Fruit fly (Drosophila melanogaster) whole organism, embryonic: ENCODE results near the gene CG4577.

Experiments
- Atf6 ChIP-seq: fragments of 200-800 bp; sonication (Bioruptor generic); IDR thresholded peaks from 2 replicates; pipeline ENCODE4 v1.3.6; 2022; ENCODE audit warnings: missing biosample characterization, missing genetic modification characterization
- Blimp-1 ChIP-seq: fragments of 200-800 bp; sonication (Bioruptor generic); optimal IDR thresholded peaks from 3 replicates; lab custom pipeline; 2018; ENCODE audit warnings: missing biosample characterization, missing genetic modification characterization, mild to moderate bottlenecking, moderate library complexity, missing genetic modification reagents
- CG14050 ChIP-seq: fragments of 200-800 bp; sonication (Bioruptor generic); IDR thresholded peaks from 3 replicates; pipeline ENCODE4 v1.3.6; 2022; ENCODE audit warnings: missing biosample characterization, missing genetic modification characterization
- CG14667 ChIP-seq: fragments of 200-800 bp; sonication (Bioruptor generic); IDR thresholded peaks from 2 replicates; pipeline ENCODE4 v1.3.6; 2022; ENCODE audit warnings: missing biosample characterization, missing genetic modification characterization
- CG17612 ChIP-seq: fragments of 200-800 bp; sonication (Bioruptor generic); IDR thresholded peaks from 2 replicates; pipeline ENCODE4 v1.3.6; 2022; ENCODE audit warnings: missing biosample characterization, missing genetic modification characterization
- CG17802 ChIP-seq: fragments of 200-800 bp; sonication (Bioruptor generic); optimal IDR thresholded peaks from 2 replicates; lab custom pipeline; 2018; ENCODE audit warnings: missing biosample characterization, mild to moderate bottlenecking, missing genetic modification characterization, moderate library complexity
- CG18599 ChIP-seq: fragments of 200-800 bp; sonication (Bioruptor generic); optimal IDR thresholded peaks from 3 replicates; lab custom pipeline; 2017; ENCODE audit warnings: missing biosample characterization, missing genetic modification characterization, mild to moderate bottlenecking, moderate library complexity, missing genetic modification reagents
- CG2116 ChIP-seq: fragments of 200-800 bp; sonication (Bioruptor generic); optimal IDR thresholded peaks from 3 replicates; lab custom pipeline; 2018; ENCODE audit warnings: missing biosample characterization, mild to moderate bottlenecking, missing genetic modification characterization
- CG2199 ChIP-seq: fragments of 200-800 bp; sonication (Bioruptor generic); IDR thresholded peaks from 3 replicates; pipeline ENCODE4 v1.3.6; 2022; ENCODE audit warnings: missing biosample characterization, missing genetic modification characterization
- CG2678 ChIP-seq: fragments of 200-800 bp; sonication (Bioruptor generic); optimal IDR thresholded peaks from 3 replicates; lab custom pipeline; 2019; ENCODE audit warnings: missing biosample characterization, mild to moderate bottlenecking, missing genetic modification characterization, moderate library complexity
- CG30020 ChIP-seq: fragments of 200-800 bp; optimal IDR thresholded peaks from 2 replicates; lab custom pipeline; 2019; ENCODE audit warnings: missing biosample characterization, mild to moderate bottlenecking, missing genetic modification characterization, moderate library complexity
- CG3065 ChIP-seq: fragments of 200-800 bp; sonication (Bioruptor generic); optimal IDR thresholded peaks from 2 replicates; lab custom pipeline; 2016; ENCODE audit warnings: missing biosample characterization, missing genetic modification characterization
- CG32532 ChIP-seq: fragments of 200-800 bp; sonication (Bioruptor generic); IDR thresholded peaks from 2 replicates; pipeline ENCODE4 v1.3.6; 2022; ENCODE audit warnings: missing biosample characterization, missing genetic modification characterization
- CG4424 ChIP-seq: fragments of 200-800 bp; sonication (Bioruptor generic); optimal IDR thresholded peaks from 3 replicates; lab custom pipeline; 2016; ENCODE audit warnings: missing biosample characterization, missing genetic modification characterization
- CG6654 ChIP-seq: fragments of 200-800 bp; sonication (Bioruptor generic); optimal IDR thresholded peaks from 2 replicates; lab custom pipeline; 2017; ENCODE audit warnings: missing biosample characterization, mild to moderate bottlenecking, missing genetic modification characterization
- CG6683 ChIP-seq: fragments of 200-800 bp; sonication (Bioruptor generic); optimal IDR thresholded peaks from 2 replicates; lab custom pipeline; 2017; ENCODE audit warnings: missing biosample characterization, mild to moderate bottlenecking, missing genetic modification characterization, missing genetic modification reagents
- CG7745 ChIP-seq: fragments of 200-800 bp; sonication (Bioruptor generic); optimal IDR thresholded peaks from 2 replicates; lab custom pipeline; 2018; ENCODE audit warnings: missing biosample characterization, mild to moderate bottlenecking, missing genetic modification characterization, moderate library complexity
- CG9932 ChIP-seq: fragments of 200-800 bp; sonication (Bioruptor generic); IDR thresholded peaks from 2 replicates; pipeline ENCODE4 v1.3.6; 2022; ENCODE audit warnings: missing biosample characterization, missing genetic modification characterization
- CTCF ChIP-seq: fragments of 200-800 bp; sonication (Bioruptor generic); optimal IDR thresholded peaks from 2 replicates; lab custom pipeline; 2017; ENCODE audit warnings: missing biosample characterization, mild to moderate bottlenecking, missing genetic modification characterization, moderate library complexity
- Dref ChIP-seq: fragments of 200-800 bp; sonication (Bioruptor generic); IDR thresholded peaks from 2 replicates; pipeline ENCODE4 v1.3.6; 2022; ENCODE audit warnings: missing biosample characterization, missing genetic modification characterization
- Gug ChIP-seq: fragments of 200-800 bp; sonication (Bioruptor generic); IDR thresholded peaks from 4 replicates; pipeline ENCODE4 v1.3.6; 2022; ENCODE audit warnings: missing biosample characterization, missing genetic modification characterization
- Hand ChIP-seq: fragments of 200-800 bp; sonication (Bioruptor generic); optimal IDR thresholded peaks from 2 replicates; lab custom pipeline; 2017; ENCODE audit warnings: mild to moderate bottlenecking, missing biosample characterization, missing genetic modification reagents, missing genetic modification characterization
- HmgZ ChIP-seq: fragments of 200-800 bp; sonication (Bioruptor generic); optimal IDR thresholded peaks from 2 replicates; lab custom pipeline; 2018; ENCODE audit warnings: missing biosample characterization, mild to moderate bottlenecking, missing genetic modification characterization
- Hr78 ChIP-seq, 2 experiments: fragments of 200-800 bp in 1 of 2; fragments of >200 bp in 1 of 2; sonication (Bioruptor generic) in 1 of 2; optimal IDR thresholded peaks; 2 replicates each; lab custom pipeline; 2017 to 2019; ENCODE audit warnings: missing biosample characterization in 2 of 2, missing genetic modification characterization in 2 of 2, mild to moderate bottlenecking in 1 of 2, moderate library complexity in 1 of 2
- MBD-R2 ChIP-seq: fragments of 200-800 bp; sonication (Bioruptor generic); IDR thresholded peaks from 2 replicates; pipeline ENCODE4 v1.3.6; 2022; ENCODE audit warnings: missing biosample characterization, missing genetic modification characterization
- NfI ChIP-seq: fragments of 200-800 bp; sonication (Bioruptor generic); optimal IDR thresholded peaks from 3 replicates; lab custom pipeline; 2018; ENCODE audit warnings: missing biosample characterization, mild to moderate bottlenecking, missing genetic modification characterization, moderate library complexity
- Side ChIP-seq: fragments of 200-800 bp; sonication (Bioruptor generic); optimal IDR thresholded peaks from 2 replicates; lab custom pipeline; 2016; ENCODE audit warnings: missing biosample characterization, missing genetic modification characterization
- Taf1 ChIP-seq: fragments of 200-800 bp; sonication (Bioruptor generic); IDR thresholded peaks from 2 replicates; pipeline ENCODE4 v1.3.6; 2022; ENCODE audit warnings: missing biosample characterization, missing genetic modification characterization
- Tbp ChIP-seq: fragments of >200 bp; optimal IDR thresholded peaks from 2 replicates; lab custom pipeline; 2018; ENCODE audit warnings: missing biosample characterization, missing genetic modification characterization
- br ChIP-seq: fragments of >200 bp; optimal IDR thresholded peaks from 2 replicates; lab custom pipeline; 2017
- chif ChIP-seq, 2 experiments: fragments of 200-800 bp; sonication (Bioruptor generic); optimal IDR thresholded peaks; 3 replicates each; lab custom pipeline; 2016; ENCODE audit warnings: missing biosample characterization in 2 of 2, missing genetic modification characterization in 2 of 2
- corto ChIP-seq: fragments of 200-800 bp; sonication (Bioruptor generic); optimal IDR thresholded peaks from 2 replicates; lab custom pipeline; 2016; ENCODE audit warnings: missing biosample characterization, mild to moderate bottlenecking, missing genetic modification characterization, moderate library complexity
- crc ChIP-seq: fragments of 200-800 bp; sonication (Bioruptor generic); optimal IDR thresholded peaks from 2 replicates; lab custom pipeline; 2016; ENCODE audit warnings: missing biosample characterization, missing genetic modification characterization
- cwo ChIP-seq: fragments of 200-800 bp; sonication (Bioruptor generic); optimal IDR thresholded peaks from 3 replicates; lab custom pipeline; 2017; ENCODE audit warnings: missing biosample characterization, missing genetic modification characterization, mild to moderate bottlenecking, moderate library complexity, missing genetic modification reagents
- dm ChIP-seq: fragments of 200-800 bp; sonication (Bioruptor generic); optimal IDR thresholded peaks from 3 replicates; lab custom pipeline; 2016; ENCODE audit warnings: missing biosample characterization, missing genetic modification characterization
- exex ChIP-seq: fragments of 200-800 bp; sonication (Bioruptor generic); optimal IDR thresholded peaks from 4 replicates; lab custom pipeline; 2018; ENCODE audit warnings: missing biosample characterization, mild to moderate bottlenecking, missing genetic modification characterization, moderate library complexity
- gce ChIP-seq: fragments of 200-800 bp; sonication (Bioruptor generic); IDR thresholded peaks from 3 replicates; pipeline ENCODE4 v1.3.6; 2022; ENCODE audit warnings: missing biosample characterization, missing genetic modification characterization
- gsb ChIP-seq: fragments of 200-800 bp; sonication (Bioruptor generic); IDR thresholded peaks from 2 replicates; pipeline ENCODE4 v1.3.6; 2022; ENCODE audit warnings: missing biosample characterization, missing genetic modification characterization
- inv ChIP-seq: fragments of 200-800 bp; sonication (Bioruptor generic); IDR thresholded peaks from 2 replicates; pipeline ENCODE4 v1.3.6; 2022; ENCODE audit warnings: missing biosample characterization, missing genetic modification characterization; ENCODE audit not compliant: partially characterized antibody
- knrl ChIP-seq: fragments of 200-800 bp; sonication (Bioruptor generic); IDR thresholded peaks from 3 replicates; pipeline ENCODE4 v1.3.6; 2022; ENCODE audit warnings: missing biosample characterization, missing genetic modification characterization; ENCODE audit not compliant: partially characterized antibody
- lov ChIP-seq, 2 experiments: fragments of 200-800 bp in 1 of 2; fragments of >200 bp in 1 of 2; sonication (Bioruptor generic) in 1 of 2; IDR thresholded peaks in 1 of 2; optimal IDR thresholded peaks in 1 of 2; 2 replicates in 1 of 2; 3 replicates in 1 of 2; pipeline versions ENCODE4 v1.3.6 to Lab custom; 2017 to 2022; ENCODE audit warnings: missing biosample characterization in 1 of 2, missing genetic modification characterization in 1 of 2
- mirr ChIP-seq: fragments of 200-800 bp; sonication (Bioruptor generic); optimal IDR thresholded peaks from 3 replicates; lab custom pipeline; 2018; ENCODE audit warnings: missing biosample characterization, mild to moderate bottlenecking, missing genetic modification characterization
- pan ChIP-seq, 4 experiments: fragments of >200 bp in 3 of 4; fragments of 200-800 bp in 1 of 4; sonication (Bioruptor generic) in 1 of 4; optimal IDR thresholded peaks in 3 of 4; IDR thresholded peaks in 1 of 4; 2 replicates each; pipeline versions ENCODE4 v1.3.6 to Lab custom; 2017 to 2022; ENCODE audit warnings: missing biosample characterization in 2 of 4, missing genetic modification characterization in 2 of 4, mixed read lengths in 1 of 4
- pfk ChIP-seq: fragments of 200-800 bp; sonication (Bioruptor generic); optimal IDR thresholded peaks from 2 replicates; lab custom pipeline; 2018; ENCODE audit warnings: missing biosample characterization, mild to moderate bottlenecking, missing genetic modification characterization, moderate library complexity
- pros ChIP-seq: fragments of 200-800 bp; sonication (Bioruptor generic); optimal IDR thresholded peaks from 3 replicates; lab custom pipeline; 2019; ENCODE audit warnings: missing biosample characterization, mild to moderate bottlenecking, missing genetic modification characterization, moderate library complexity
- row ChIP-seq: fragments of 200-800 bp; sonication (Bioruptor generic); IDR thresholded peaks from 3 replicates; pipeline ENCODE4 v1.3.6; 2022; ENCODE audit warnings: missing biosample characterization, missing genetic modification characterization
- sens ChIP-seq: fragments of 200-800 bp; sonication (Bioruptor generic); peaks from one replicate; lab custom pipeline; 2016; ENCODE audit warnings: missing biosample characterization, missing genetic modification characterization
- slp2 ChIP-seq: fragments of 200-800 bp; sonication (Bioruptor generic); optimal IDR thresholded peaks from 2 replicates; lab custom pipeline; 2016; ENCODE audit warnings: missing biosample characterization, missing genetic modification characterization
- tx ChIP-seq: fragments of 200-800 bp; sonication (Bioruptor generic); optimal IDR thresholded peaks from 2 replicates; lab custom pipeline; 2016; ENCODE audit warnings: missing biosample characterization, missing genetic modification characterization
- zen ChIP-seq: fragments of 200-800 bp; sonication (Bioruptor generic); optimal IDR thresholded peaks from 3 replicates; lab custom pipeline; 2018; ENCODE audit warnings: missing biosample characterization, mild to moderate bottlenecking, missing genetic modification characterization, moderate library complexity

Gene CG4577

DNA sequence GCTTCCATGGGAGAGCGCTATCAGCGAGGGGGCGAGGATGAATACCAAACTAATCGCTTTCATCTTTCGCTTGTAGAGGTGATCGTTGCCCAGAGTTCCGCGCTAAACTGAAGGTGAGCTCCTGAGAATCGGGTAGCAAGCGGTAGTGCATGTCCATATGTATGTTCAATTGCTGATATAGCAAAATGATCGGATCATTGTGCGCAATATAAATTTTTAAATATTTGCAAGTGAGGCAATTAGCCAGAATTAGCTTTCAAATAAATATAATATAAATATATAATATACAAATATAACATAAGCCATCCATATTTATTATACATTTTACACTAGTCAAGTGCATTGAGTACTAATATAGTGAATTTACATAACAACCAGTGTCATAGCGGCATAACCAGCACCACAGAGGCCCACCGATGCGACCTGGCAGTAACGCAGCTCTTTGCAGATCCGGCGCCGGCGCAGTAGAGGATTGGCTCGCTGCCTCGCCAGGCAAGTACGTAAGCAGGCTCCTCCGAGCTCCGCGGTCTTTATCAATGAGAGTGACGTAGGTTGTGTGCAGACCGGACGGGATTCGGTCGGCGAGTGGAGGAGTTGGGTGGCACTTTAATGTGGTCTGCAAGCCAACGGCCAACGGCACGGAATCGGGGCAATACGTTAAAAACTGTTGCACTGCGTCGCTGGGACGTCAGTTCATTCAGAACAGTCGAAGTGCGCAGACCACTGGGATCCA lies at the start of gene CG4577, which contains the start of gene Iris (continued):
- TF ChIP-seq Taf1 (GFP tag; lab: Robert Waterston, UW) (no peak), pros (GFP tag; lab: Kevin White, UChicago) (no peak), Hand (GFP tag; lab: Kevin White, UChicago) (no peak), inv (no peak), CG14667 (no peak), HmgZ (tag; lab: Kevin White, UChicago) (no peak), CG18599 (GFP tag; lab: Kevin White, UChicago) (peak; percentile 16), dm (no peak), CG14050 (GFP tag; lab: Robert Waterston, UW) (no peak), gsb (GFP tag; lab: Robert Waterston, UW) (no peak), gce (GFP tag; lab: Robert Waterston, UW) (no peak), Blimp-1 (GFP tag; lab: Kevin White, UChicago) (no peak), crc (GFP tag; lab: Kevin White, UChicago) (no peak), cwo (GFP tag; lab: Kevin White, UChicago) (no peak), CG2116 (no peak), CG4424 (GFP tag; lab: Kevin White, UChicago) (no peak), CG2199 (GFP tag; lab: Robert Waterston, UW) (no peak), pfk (GFP tag; lab: Kevin White, UChicago) (no peak), zen (no peak), Tbp (no peak), chif (GFP tag; optimal IDR thresholded peaks at IDR 0.05; lab: Kevin White, UChicago) (no peak), tx (no peak), exex (no peak), lov (optimal IDR thresholded peaks at IDR 0.05; lab: Kevin White, UChicago) (no peak), lov (GFP tag; IDR thresholded peaks at IDR 0.05; lab: Robert Waterston, UW) (no peak), CG3065 (GFP tag; lab: Kevin White, UChicago) (no peak), NfI (GFP tag; lab: Kevin White, UChicago) (no peak), CG30020 (no peak), CG7745 (tag; lab: Kevin White, UChicago) (no peak), row (GFP tag; lab: Robert Waterston, UW) (peak; percentile 37; the same call in 1 of the 3 replicates), CG17612 (GFP tag; lab: Robert Waterston, UW) (no peak), sens (GFP tag; lab: Kevin White, UChicago) (no peak), corto (GFP tag; lab: Kevin White, UChicago) (no peak)

- TF ChIP-seq CG6683 (GFP tag; lab: Kevin White, UChicago) (no peak), CTCF (GFP tag; lab: Kevin White, UChicago) (no peak), Side (GFP tag; lab: Kevin White, UChicago) (no peak), CG9932 (GFP tag; lab: Robert Waterston, UW) (0 out of 2 replicates have a peak, but pooled peaks have one; percentile 12), Hr78 (GFP tag; optimal IDR thresholded peaks at IDR 0.05; lab: Kevin White, UChicago) (no peak), CG6654 (GFP tag; lab: Kevin White, UChicago) (no peak), CG32532 (GFP tag; lab: Robert Waterston, UW) (0 out of 2 replicates have a peak, but pooled peaks have one; percentile 22), mirr (GFP tag; lab: Kevin White, UChicago) (no peak), Dref (GFP tag; lab: Robert Waterston, UW) (no peak), slp2 (GFP tag; lab: Kevin White, UChicago) (no peak), Atf6 (GFP tag; lab: Robert Waterston, UW) (no peak), Gug (GFP tag; lab: Robert Waterston, UW) (0 out of 4 replicates have a peak, but pooled peaks have one; percentile 1), MBD-R2 (GFP tag; lab: Robert Waterston, UW) (no peak), knrl (GFP tag; lab: Robert Waterston, UW) (no peak), CG2678 (tag; lab: Kevin White, UChicago) (no peak), br (lab: Kevin White, UChicago) (no peak), CG17802 (tag; lab: Kevin White, UChicago) (no peak), pan (optimal IDR thresholded peaks at IDR 0.05; lab: Kevin White, UChicago) (no peak), pan (GFP tag; optimal IDR thresholded peaks at IDR 0.05 in 1 of 2, IDR thresholded peaks at IDR 0.05 in 1 of 2) (no peak)
These were observed 48.1 kb upstream of the CG4577 start for dm6 chr2L:1086312-1086906.
